Fruit fly (Drosophila melanogaster) whole organism: ENCODE data around the gene bb8.

Experiments
- CG8478 ChIP-seq: fragments of >200 bp; optimal IDR thresholded peaks from 2 replicates; lab custom pipeline; 2018; ENCODE audit warnings: inconsistent platforms
- Dll ChIP-seq: fragments of >200 bp; optimal IDR thresholded peaks from 2 replicates; lab custom pipeline; 2017
- EcR ChIP-seq, 2 experiments: fragments of >200 bp; optimal IDR thresholded peaks; 2 replicates each; lab custom pipeline; 2017; ENCODE audit warnings: missing biosample characterization in 2 of 2, missing genetic modification characterization in 2 of 2, missing genetic modification reagents in 2 of 2
- pan ChIP-seq: fragments of >200 bp; optimal IDR thresholded peaks from 2 replicates; lab custom pipeline; 2017
- usp ChIP-seq: fragments of >200 bp; optimal IDR thresholded peaks from 2 replicates; lab custom pipeline; 2017; ENCODE audit warnings: missing biosample characterization, missing genetic modification characterization, mixed read lengths

DNA sequence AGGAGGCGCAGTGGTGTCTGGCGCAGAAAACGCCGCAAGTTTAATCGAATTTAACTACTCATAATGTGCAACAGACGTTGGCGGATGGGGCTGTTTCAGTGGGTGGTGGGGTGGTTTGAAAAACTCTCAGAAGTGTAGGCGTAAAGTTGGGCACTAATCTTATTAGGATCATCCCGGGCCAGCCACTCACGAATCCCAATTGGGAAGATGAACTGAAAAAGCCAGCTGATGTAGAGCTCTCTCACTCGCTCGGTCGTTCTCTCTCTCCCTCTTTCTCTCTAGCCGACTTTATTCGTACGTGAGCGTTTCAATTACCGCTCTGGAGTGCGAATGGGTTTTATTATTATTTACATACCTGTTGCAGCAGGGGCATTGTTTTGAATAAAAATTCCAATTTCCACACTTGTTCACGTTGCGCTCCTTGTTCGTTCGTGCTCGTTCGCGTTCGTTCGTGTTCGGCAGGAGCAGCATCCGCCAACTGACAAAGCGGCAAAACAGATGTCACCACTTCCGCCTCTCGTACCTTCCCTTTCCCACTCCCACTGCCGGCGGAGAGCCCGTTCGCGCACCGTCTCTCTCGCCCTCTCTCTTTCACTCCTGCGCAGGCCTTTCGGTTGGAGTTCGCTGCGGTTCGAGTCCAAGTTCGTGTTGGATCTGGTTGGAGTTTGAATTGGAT lies 11.1 kb downstream of the bb8 start:
- TF ChIP-seq CG8478 (lab: Kevin White, UChicago) (no peak), Dll (no peak), usp (no peak), EcR (GFP tag; optimal IDR thresholded peaks at IDR 0.05; lab: Kevin White, UChicago) (no peak), pan (lab: Kevin White, UChicago) (no peak)
